Fruit fly (Drosophila melanogaster) whole organism: ENCODE data around the gene Spps.

Experiments
- CG8478 ChIP-seq: fragments of >200 bp; optimal IDR thresholded peaks from 2 replicates; lab custom pipeline; 2018; ENCODE audit warnings: inconsistent platforms
- EcR ChIP-seq, 2 experiments: fragments of >200 bp; optimal IDR thresholded peaks; 2 replicates each; lab custom pipeline; 2017; ENCODE audit warnings: missing biosample characterization in 2 of 2, missing genetic modification characterization in 2 of 2, missing genetic modification reagents in 2 of 2
- pan ChIP-seq: fragments of >200 bp; optimal IDR thresholded peaks from 2 replicates; lab custom pipeline; 2017
- psq ChIP-seq: fragments of >200 bp; optimal IDR thresholded peaks from 2 replicates; lab custom pipeline; 2017
- usp ChIP-seq: fragments of >200 bp; optimal IDR thresholded peaks from 2 replicates; lab custom pipeline; 2017; ENCODE audit warnings: missing biosample characterization, missing genetic modification characterization, mixed read lengths

DNA sequence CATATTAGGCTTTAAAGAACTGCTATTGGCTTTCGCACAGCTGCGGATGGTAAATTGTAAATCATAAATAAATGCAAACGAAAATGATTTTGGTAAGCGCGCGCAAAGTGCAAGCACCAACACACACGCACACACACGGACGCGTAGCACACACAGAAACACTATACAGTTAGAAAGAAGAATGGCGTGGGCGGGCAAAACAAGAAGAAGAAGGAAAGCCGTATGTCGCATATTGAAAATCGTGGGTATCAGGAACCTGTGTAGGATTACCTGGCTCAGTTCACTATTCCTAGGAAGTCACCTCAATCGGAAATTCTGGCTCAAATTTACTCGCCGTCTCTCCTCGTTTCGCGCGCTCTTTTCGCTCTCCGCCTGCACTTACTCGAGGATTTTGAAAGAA, 5.9 kb downstream of the Spps start, which contains the start of gene cav:
- TF ChIP-seq usp (GFP tag; lab: Kevin White, UChicago): no peak
- TF ChIP-seq EcR (GFP tag; optimal IDR thresholded peaks at IDR 0.05; lab: Kevin White, UChicago): no peak
- no peak for TF ChIP-seq psq (lab: Kevin White, UChicago)
- TF ChIP-seq CG8478 (lab: Kevin White, UChicago): no peak
- TF ChIP-seq pan (lab: Kevin White, UChicago): no peak
